Fruit fly (Drosophila melanogaster) whole organism, embryonic: ENCODE measurements around the gene AsnRS.

Experiments used
- Aef1 ChIP-seq: fragments of 200-800 bp; sonication (Bioruptor generic); IDR thresholded peaks from 3 replicates; pipeline ENCODE4 v1.3.6; 2022; ENCODE audit warnings: missing biosample characterization, missing genetic modification characterization
- Atf3 ChIP-seq: fragments of 200-800 bp; sonication (Bioruptor generic); optimal IDR thresholded peaks from 3 replicates; lab custom pipeline; 2016; ENCODE audit warnings: missing biosample characterization, missing genetic modification characterization
- Atf6 ChIP-seq: fragments of 200-800 bp; sonication (Bioruptor generic); IDR thresholded peaks from 2 replicates; pipeline ENCODE4 v1.3.6; 2022; ENCODE audit warnings: missing biosample characterization, missing genetic modification characterization
- Awh ChIP-seq: fragments of 200-800 bp; sonication (Bioruptor generic); IDR thresholded peaks from 2 replicates; pipeline ENCODE4, ENCODE4 v1.3.6; 2022; ENCODE audit warnings: missing biosample characterization, missing genetic modification characterization
- Bgb ChIP-seq: fragments of 200-800 bp; sonication (Bioruptor generic); IDR thresholded peaks from 2 replicates; pipeline ENCODE4 v1.3.6; 2022; ENCODE audit warnings: missing biosample characterization, missing genetic modification characterization; ENCODE audit not compliant: partially characterized antibody
- CG10321 ChIP-seq: fragments of 200-800 bp; sonication (Bioruptor generic); IDR thresholded peaks from 2 replicates; pipeline ENCODE4 v1.3.6; 2022; ENCODE audit warnings: missing biosample characterization, missing genetic modification characterization
- CG10543 ChIP-seq: fragments of 200-800 bp; sonication (Bioruptor generic); optimal IDR thresholded peaks from 3 replicates; lab custom pipeline; 2017; ENCODE audit warnings: missing biosample characterization, mild to moderate bottlenecking, missing genetic modification characterization, moderate library complexity
- CG10959 ChIP-seq: fragments of 200-800 bp; sonication (Bioruptor generic); IDR thresholded peaks from 2 replicates; pipeline ENCODE4 v1.3.6; 2022; ENCODE audit warnings: missing biosample characterization, missing genetic modification characterization
- CG12236 ChIP-seq: fragments of 200-800 bp; sonication (Bioruptor generic); optimal IDR thresholded peaks from 2 replicates; lab custom pipeline; 2016; ENCODE audit warnings: missing biosample characterization, missing genetic modification characterization
- CG12769 ChIP-seq: fragments of 200-800 bp; sonication (Bioruptor generic); optimal IDR thresholded peaks from 2 replicates; lab custom pipeline; 2019; ENCODE audit warnings: missing biosample characterization, mild to moderate bottlenecking, missing genetic modification characterization, moderate library complexity
- CG15073 ChIP-seq: fragments of 200-800 bp; sonication (Bioruptor generic); optimal IDR thresholded peaks from 2 replicates; lab custom pipeline; 2016; ENCODE audit warnings: missing biosample characterization, missing genetic modification characterization
- CG16813 ChIP-seq: fragments of 200-800 bp; sonication (Bioruptor generic); IDR thresholded peaks from 3 replicates; pipeline ENCODE4 v1.3.6; 2022; ENCODE audit warnings: missing biosample characterization, missing genetic modification characterization; ENCODE audit not compliant: partially characterized antibody
- CG16815 ChIP-seq: fragments of 200-800 bp; sonication (Bioruptor generic); optimal IDR thresholded peaks from 3 replicates; lab custom pipeline; 2017; ENCODE audit warnings: missing biosample characterization, mild to moderate bottlenecking, missing genetic modification characterization
- CG1792 ChIP-seq: fragments of 200-800 bp; sonication (Bioruptor generic); optimal IDR thresholded peaks from 2 replicates; lab custom pipeline; 2016; ENCODE audit warnings: missing biosample characterization, missing genetic modification characterization
- CG2678 ChIP-seq: fragments of 200-800 bp; sonication (Bioruptor generic); optimal IDR thresholded peaks from 3 replicates; lab custom pipeline; 2019; ENCODE audit warnings: missing biosample characterization, mild to moderate bottlenecking, missing genetic modification characterization, moderate library complexity
- CG33557 ChIP-seq: fragments of 200-800 bp; sonication (Bioruptor generic); optimal IDR thresholded peaks from 2 replicates; lab custom pipeline; 2019; ENCODE audit warnings: missing biosample characterization, mild to moderate bottlenecking, missing genetic modification characterization, moderate library complexity
- CG34422 ChIP-seq: fragments of 200-800 bp; sonication (Bioruptor generic); IDR thresholded peaks from 3 replicates; pipeline ENCODE4 v1.3.6; 2022; ENCODE audit warnings: missing biosample characterization, missing genetic modification characterization
- CG3995 ChIP-seq: fragments of 200-800 bp; sonication (Bioruptor generic); optimal IDR thresholded peaks from 3 replicates; lab custom pipeline; 2016; ENCODE audit warnings: missing biosample characterization, missing genetic modification characterization
- CG42726 ChIP-seq: fragments of 200-800 bp; sonication (Bioruptor generic); IDR thresholded peaks from 2 replicates; pipeline ENCODE4 v1.3.6; 2022; ENCODE audit warnings: missing biosample characterization, missing genetic modification characterization; ENCODE audit not compliant: partially characterized antibody
- CG4328 ChIP-seq: fragments of 200-800 bp; sonication (Bioruptor generic); optimal IDR thresholded peaks from 3 replicates; lab custom pipeline; 2017; ENCODE audit warnings: missing biosample characterization, missing genetic modification reagents, missing genetic modification characterization
- CG4617 ChIP-seq: fragments of 200-800 bp; sonication (Bioruptor generic); optimal IDR thresholded peaks from 3 replicates; lab custom pipeline; 2016; ENCODE audit warnings: missing biosample characterization, missing genetic modification characterization, borderline replicate concordance
- CG6175 ChIP-seq: fragments of 200-800 bp; sonication (Bioruptor generic); IDR thresholded peaks from 3 replicates; pipeline ENCODE4 v1.3.6; 2022; ENCODE audit warnings: missing biosample characterization, missing genetic modification characterization
- CG6254 ChIP-seq: fragments of 200-800 bp; sonication (Bioruptor generic); optimal IDR thresholded peaks from 3 replicates; lab custom pipeline; 2017; ENCODE audit warnings: mild to moderate bottlenecking, missing biosample characterization, missing genetic modification reagents, missing genetic modification characterization
- CG6791 ChIP-seq: fragments of 200-800 bp; sonication (Bioruptor generic); IDR thresholded peaks from 3 replicates; pipeline ENCODE4 v1.3.6; 2022; ENCODE audit warnings: missing biosample characterization, missing genetic modification characterization; ENCODE audit not compliant: partially characterized antibody
- CG7357 ChIP-seq: fragments of 200-800 bp; sonication (Bioruptor generic); IDR thresholded peaks from 3 replicates; pipeline ENCODE4 v1.3.6; 2022; ENCODE audit warnings: missing biosample characterization, missing genetic modification characterization
- CG9437 ChIP-seq: fragments of 200-800 bp; sonication (Bioruptor generic); optimal IDR thresholded peaks from 2 replicates; lab custom pipeline; 2018; ENCODE audit warnings: missing biosample characterization, mild to moderate bottlenecking, missing genetic modification characterization
- CG9609 ChIP-seq: fragments of 200-800 bp; sonication (Bioruptor generic); optimal IDR thresholded peaks from 3 replicates; lab custom pipeline; 2016; ENCODE audit warnings: missing biosample characterization, missing genetic modification characterization
- Camta ChIP-seq: fragments of 200-800 bp; sonication (Bioruptor generic); optimal IDR thresholded peaks from 2 replicates; lab custom pipeline; 2016; ENCODE audit warnings: missing biosample characterization, missing genetic modification characterization
- Deaf1 ChIP-seq: fragments of 200-800 bp; optimal IDR thresholded peaks from 3 replicates; lab custom pipeline; 2019; ENCODE audit warnings: missing biosample characterization, mild to moderate bottlenecking, missing genetic modification characterization, moderate library complexity
- Dip3 ChIP-seq: fragments of 200-800 bp; sonication (Bioruptor generic); optimal IDR thresholded peaks from 3 replicates; lab custom pipeline; 2016; ENCODE audit warnings: missing biosample characterization, missing genetic modification characterization
- Doc2 ChIP-seq: fragments of 200-800 bp; sonication (Bioruptor generic); IDR thresholded peaks from 2 replicates; pipeline ENCODE4 v1.3.6; 2022; ENCODE audit warnings: missing biosample characterization, missing genetic modification characterization
- Dp ChIP-seq: fragments of 200-800 bp; sonication (Bioruptor generic); optimal IDR thresholded peaks from 2 replicates; lab custom pipeline; 2018; ENCODE audit warnings: missing biosample characterization, mild to moderate bottlenecking, missing genetic modification characterization, moderate library complexity
- Hand ChIP-seq: fragments of 200-800 bp; sonication (Bioruptor generic); optimal IDR thresholded peaks from 2 replicates; lab custom pipeline; 2017; ENCODE audit warnings: mild to moderate bottlenecking, missing biosample characterization, missing genetic modification reagents, missing genetic modification characterization
- HmgZ ChIP-seq: fragments of 200-800 bp; sonication (Bioruptor generic); optimal IDR thresholded peaks from 2 replicates; lab custom pipeline; 2018; ENCODE audit warnings: missing biosample characterization, mild to moderate bottlenecking, missing genetic modification characterization
- Kr ChIP-seq: fragments of 200-800 bp; sonication (Bioruptor generic); optimal IDR thresholded peaks from 2 replicates; lab custom pipeline; 2017; ENCODE audit warnings: missing biosample characterization, mild to moderate bottlenecking, missing genetic modification characterization
- MBD-R2 ChIP-seq: fragments of 200-800 bp; sonication (Bioruptor generic); IDR thresholded peaks from 2 replicates; pipeline ENCODE4 v1.3.6; 2022; ENCODE audit warnings: missing biosample characterization, missing genetic modification characterization
- MESR4 ChIP-seq: fragments of 200-800 bp; sonication (Bioruptor generic); optimal IDR thresholded peaks from 2 replicates; lab custom pipeline; 2018; ENCODE audit warnings: missing biosample characterization, mild to moderate bottlenecking, missing genetic modification characterization, moderate library complexity
- Poxn ChIP-seq: fragments of 200-800 bp; sonication (Bioruptor generic); IDR thresholded peaks from 2 replicates; pipeline ENCODE4 v1.3.6; 2022; ENCODE audit warnings: missing biosample characterization, missing genetic modification characterization
- al ChIP-seq: fragments of 200-800 bp; sonication (Bioruptor generic); IDR thresholded peaks from 2 replicates; pipeline ENCODE4 v1.3.6; 2022; ENCODE audit warnings: missing biosample characterization, missing genetic modification characterization
- bowl ChIP-seq: fragments of 200-800 bp; sonication (Bioruptor generic); IDR thresholded peaks from 2 replicates; pipeline ENCODE4 v1.3.6; 2022; ENCODE audit warnings: missing biosample characterization, missing genetic modification characterization
- corto ChIP-seq: fragments of 200-800 bp; sonication (Bioruptor generic); optimal IDR thresholded peaks from 2 replicates; lab custom pipeline; 2016; ENCODE audit warnings: missing biosample characterization, mild to moderate bottlenecking, missing genetic modification characterization, moderate library complexity
- dm ChIP-seq: fragments of 200-800 bp; sonication (Bioruptor generic); optimal IDR thresholded peaks from 3 replicates; lab custom pipeline; 2016; ENCODE audit warnings: missing biosample characterization, missing genetic modification characterization
- ham ChIP-seq: fragments of 200-800 bp; sonication (Bioruptor generic); IDR thresholded peaks from 2 replicates; pipeline ENCODE4 v1.3.6; 2022; ENCODE audit warnings: missing biosample characterization, missing genetic modification characterization
- hth ChIP-seq: fragments of >200 bp; optimal IDR thresholded peaks from 2 replicates; lab custom pipeline; 2017; ENCODE audit warnings: inconsistent platforms
- nerfin-2 ChIP-seq: fragments of 200-800 bp; sonication (Bioruptor generic); IDR thresholded peaks from 2 replicates; pipeline ENCODE4 v1.3.6; 2022; ENCODE audit warnings: missing biosample characterization, missing genetic modification characterization; ENCODE audit not compliant: partially characterized antibody
- nmo ChIP-seq: fragments of 200-800 bp; sonication (Bioruptor generic); optimal IDR thresholded peaks from 2 replicates; lab custom pipeline; 2018; ENCODE audit warnings: missing biosample characterization, mild to moderate bottlenecking, missing genetic modification characterization, moderate library complexity
- salm ChIP-seq: fragments of 200-800 bp; sonication (Bioruptor generic); optimal IDR thresholded peaks from 2 replicates; lab custom pipeline; 2018; ENCODE audit warnings: missing biosample characterization, mild to moderate bottlenecking, missing genetic modification characterization
- sob ChIP-seq: fragments of 200-800 bp; sonication (Bioruptor generic); IDR thresholded peaks from 2 replicates; pipeline ENCODE4 v1.3.6; 2022; ENCODE audit warnings: missing biosample characterization, missing genetic modification characterization
- trh ChIP-seq: fragments of 200-800 bp; sonication (Bioruptor generic); optimal IDR thresholded peaks from 2 replicates; lab custom pipeline; 2016; ENCODE audit warnings: missing biosample characterization, missing genetic modification characterization
- zfh1 ChIP-seq: fragments of 200-800 bp; sonication (Bioruptor generic); IDR thresholded peaks from 3 replicates; pipeline ENCODE4 v1.3.6; 2022; ENCODE audit warnings: missing biosample characterization, missing genetic modification characterization

AsnRS gene

DNA sequence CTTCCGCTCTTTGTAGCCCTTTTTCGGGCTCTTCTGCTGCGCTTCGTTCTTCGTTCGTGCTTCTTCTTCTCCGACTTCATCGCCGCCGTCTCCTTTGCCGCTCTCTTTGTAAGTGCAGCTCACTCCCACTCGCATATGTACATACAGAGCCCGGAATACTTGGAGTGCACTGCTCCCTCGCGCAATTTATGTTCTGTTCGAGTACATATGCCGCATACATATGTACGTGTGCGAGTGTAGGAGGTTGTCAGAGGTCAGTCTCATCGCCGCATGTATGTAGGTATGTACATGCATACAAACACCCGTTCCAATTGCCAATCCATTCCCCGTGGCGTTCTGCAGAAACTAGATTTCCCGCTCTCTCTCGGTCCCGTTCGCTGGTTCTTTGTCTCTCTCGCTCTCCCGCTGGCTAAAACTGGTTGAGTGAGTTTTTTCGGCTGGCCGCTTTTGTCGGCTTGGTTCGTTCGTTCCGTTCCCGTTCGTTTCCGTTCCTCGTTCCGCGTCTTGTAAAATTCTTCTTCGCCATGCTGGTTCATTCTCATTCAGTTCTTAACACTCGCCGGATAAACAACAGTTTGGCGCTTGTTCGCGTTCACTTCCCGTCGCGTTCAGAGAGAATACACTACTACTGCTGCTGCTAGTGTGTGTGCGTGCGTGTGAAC is 26.4 kb upstream of the AsnRS start (continued):
- TF ChIP-seq CG33557 (no peak), CG1792 (GFP tag; lab: Kevin White, UChicago) (no peak), sob (no peak), trh (GFP tag; lab: Kevin White, UChicago) (no peak), CG12236 (GFP tag; lab: Kevin White, UChicago) (no peak), bowl (GFP tag; lab: Robert Waterston, UW) (no peak), CG42726 (GFP tag; lab: Robert Waterston, UW) (peak; percentile 75; the same call in 1 of the 2 replicates), CG12769 (peak; percentile 71), HmgZ (peak; percentile 55), ham (GFP tag; lab: Robert Waterston, UW) (no peak), Bgb (GFP tag; lab: Robert Waterston, UW) (peak; percentile 56; the same call in 1 of the 2 replicates), Poxn (GFP tag; lab: Robert Waterston, UW) (no peak), Awh (GFP tag; lab: Robert Waterston, UW) (no peak), CG16815 (no peak), CG15073 (GFP tag; lab: Kevin White, UChicago) (no peak), nmo (no peak), MBD-R2 (GFP tag; lab: Robert Waterston, UW) (no peak), CG7357 (GFP tag; lab: Robert Waterston, UW) (no peak), CG10959 (GFP tag; lab: Robert Waterston, UW) (no peak), salm (tag; lab: Kevin White, UChicago) (no peak), CG4328 (GFP tag; lab: Kevin White, UChicago) (no peak), MESR4 (GFP tag; lab: Kevin White, UChicago) (no peak), Deaf1 (tag; lab: Kevin White, UChicago) (peak; percentile 86), al (no peak), Doc2 (GFP tag; lab: Robert Waterston, UW) (no peak), hth (no peak), Kr (GFP tag; lab: Kevin White, UChicago) (peak; percentile 46), CG6791 (GFP tag; lab: Robert Waterston, UW) (0 out of 3 replicates have a peak, but pooled peaks have one; percentile 5), Camta (GFP tag; lab: Kevin White, UChicago) (no peak), CG2678 (tag; lab: Kevin White, UChicago) (peak; percentile 45), Atf6 (GFP tag; lab: Robert Waterston, UW) (0 out of 2 replicates have a peak, but pooled peaks have one; percentile 18), CG4617 (no peak), Hand (GFP tag; lab: Kevin White, UChicago) (peak; percentile 71), nerfin-2 (no peak), Dip3 (GFP tag; lab: Kevin White, UChicago) (peak; percentile 9), dm (GFP tag; lab: Kevin White, UChicago) (peak; percentile 83), Aef1 (GFP tag; lab: Robert Waterston, UW) (no peak), zfh1 (GFP tag; lab: Robert Waterston, UW) (no peak), CG3995 (GFP tag; lab: Kevin White, UChicago) (no peak), CG16813 (GFP tag; lab: Robert Waterston, UW) (peak; percentile 15; the same call in 2 of the 3 replicates), CG10543 (GFP tag; lab: Kevin White, UChicago) (peak; percentile 85), corto (peak; percentile 40), Dp (GFP tag; lab: Kevin White, UChicago) (no peak), CG6175 (no peak), CG9609 (no peak), CG10321 (GFP tag; lab: Robert Waterston, UW) (no peak), Atf3 (GFP tag; lab: Kevin White, UChicago) (no peak), CG9437 (GFP tag; lab: Kevin White, UChicago) (peak; percentile 10), CG6254 (GFP tag; lab: Kevin White, UChicago) (no peak), CG34422 (GFP tag; lab: Robert Waterston, UW) (peak; percentile 62; the same call in 2 of the 3 replicates)
